Fruit fly (Drosophila melanogaster) whole organism, prepupa: Measurements from ENCODE around the gene dpr20.

Source experiments
- CG11762 ChIP-seq: fragments of 200-800 bp; sonication (Bioruptor generic); optimal IDR thresholded peaks from 3 replicates; lab custom pipeline; 2016; ENCODE audit warnings: missing biosample characterization, missing genetic modification characterization; ENCODE audit not compliant: insufficient read depth
- CG6854 ChIP-seq: fragments of 200-800 bp; sonication (Bioruptor generic); optimal IDR thresholded peaks from 2 replicates; lab custom pipeline; 2017; ENCODE audit warnings: missing biosample characterization, mild to moderate bottlenecking, missing genetic modification characterization
- Sox15 ChIP-seq: fragments of 200-800 bp; sonication (Bioruptor generic); optimal IDR thresholded peaks from 3 replicates; lab custom pipeline; 2016; ENCODE audit warnings: missing biosample characterization, missing genetic modification characterization
- fkh ChIP-seq: fragments of 200-800 bp; sonication (Bioruptor generic); optimal IDR thresholded peaks from 3 replicates; lab custom pipeline; 2017; ENCODE audit warnings: missing biosample characterization, mild to moderate bottlenecking, missing genetic modification characterization, moderate library complexity
- ss ChIP-seq, 2 experiments: fragments of 200-800 bp; sonication (Bioruptor generic); optimal IDR thresholded peaks; 2 replicates in 1 of 2; 3 replicates in 1 of 2; lab custom pipeline; 2017 to 2018; ENCODE audit warnings: mild to moderate bottlenecking in 2 of 2, missing biosample characterization in 2 of 2, missing genetic modification characterization in 2 of 2, moderate library complexity in 1 of 2

DNA sequence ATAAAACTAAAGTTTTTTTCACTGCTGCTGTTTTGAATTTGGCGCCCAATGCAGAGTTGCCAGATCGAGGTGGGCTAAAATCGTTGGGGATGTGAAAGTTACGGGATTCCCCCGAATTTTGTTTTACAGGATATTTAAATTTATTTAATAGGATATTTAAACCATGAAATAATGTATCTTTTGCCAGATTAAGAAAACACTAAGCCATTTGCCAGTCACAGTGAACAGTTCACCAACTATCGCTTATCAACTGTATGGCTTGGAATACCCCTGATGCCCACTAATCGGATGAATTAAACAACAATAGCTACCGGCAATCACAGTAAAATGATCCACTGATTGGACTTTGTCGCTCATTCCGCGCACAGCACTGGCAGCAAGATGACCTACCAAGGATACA, 6.0 kb downstream of the dpr20 start, which contains the start of gene Dci:
- TF ChIP-seq ss (GFP tag; optimal IDR thresholded peaks at IDR 0.05; lab: Kevin White, UChicago) = no peak
- no peak for TF ChIP-seq CG6854 (GFP tag; lab: Kevin White, UChicago)
- TF ChIP-seq Sox15 (GFP tag; lab: Kevin White, UChicago) = peak; percentile 59
- TF ChIP-seq fkh (GFP tag; lab: Kevin White, UChicago) = no peak
- TF ChIP-seq CG11762 = peak; percentile 40
